Fruit fly (Drosophila melanogaster): ENCODE results near the gene fkh.
A peak's percentile ranks its signal among the peaks of the same experiment; 100 is the strongest.

dm6 chr3R:28540274-28541177 lies 44.5 kb downstream of the fkh start, which contains the start of gene Ppn:
- TF ChIP-seq Gug (GFP tag; IDR thresholded peaks at IDR 0.05) (no peak), cyc (GFP tag; optimal IDR thresholded peaks at IDR 0.05) (no peak), vri (GFP tag; optimal IDR thresholded peaks at IDR 0.05) (no peak), Eip93F (GFP tag; optimal IDR thresholded peaks at IDR 0.05) (no peak), CG9139 (GFP tag; optimal IDR thresholded peaks at IDR 0.05) (peak; percentile 12), Eip78C (GFP tag) (peak; percentile 65), Hr39 (GFP tag; optimal IDR thresholded peaks at IDR 0.05) (no peak), topi (GFP tag; optimal IDR thresholded peaks at IDR 0.05) (no peak), CG11294 (GFP tag; IDR thresholded peaks at IDR 0.05) (no peak), CG11902 (GFP tag; optimal IDR thresholded peaks at IDR 0.05) (no peak)
